Fruit fly (Drosophila melanogaster): Measurements from ENCODE around the gene Pp2A-29B.

The Pp2A-29B gene

DNA sequence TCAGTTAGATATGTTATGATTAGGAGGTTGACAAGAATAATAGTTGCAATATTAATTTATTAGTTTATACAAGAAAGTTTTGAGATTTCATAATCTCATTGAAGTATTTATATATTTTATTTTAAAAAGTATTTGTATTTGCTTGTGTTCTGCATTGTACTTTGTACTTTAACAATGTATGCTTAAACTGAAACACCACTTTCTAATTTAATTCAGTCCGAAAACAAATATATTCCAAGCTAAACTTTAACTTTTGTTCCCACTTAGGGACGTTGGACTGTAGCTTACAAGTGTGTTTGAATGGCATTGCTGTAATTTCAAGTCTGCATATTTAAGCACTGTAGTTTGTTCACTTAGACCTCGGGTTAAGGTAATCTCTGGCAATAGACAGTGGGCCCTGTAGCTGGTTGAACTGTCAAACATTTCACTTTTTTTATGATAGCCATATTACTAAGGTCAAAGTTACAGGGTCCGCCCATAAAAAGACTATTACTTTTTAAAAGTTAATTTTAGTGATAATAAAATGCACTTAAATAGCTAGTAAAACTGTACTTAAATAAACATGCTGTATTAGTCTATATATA, 5.6 kb downstream of the Pp2A-29B start:
- TF ChIP-seq Ets96B (tag; optimal IDR thresholded peaks at IDR 0.05), result no peak
- peak; percentile 56 for TF ChIP-seq CG32006 (GFP tag; optimal IDR thresholded peaks at IDR 0.05)
- peak; percentile 40 for TF ChIP-seq acj6 (GFP tag; optimal IDR thresholded peaks at IDR 0.05)
- TF ChIP-seq dsx (GFP tag; optimal IDR thresholded peaks at IDR 0.05; ENCODE audit: poor library complexity, severe bottlenecking), result peak; percentile 15
- no peak for TF ChIP-seq CG1621 (tag; optimal IDR thresholded peaks at IDR 0.05)
- no peak for TF ChIP-seq Sox15 (GFP tag; optimal IDR thresholded peaks at IDR 0.05)
- TF ChIP-seq OdsH (GFP tag; optimal IDR thresholded peaks at IDR 0.05), result peak; percentile 16
- peak; percentile 14 for TF ChIP-seq CG6276 (GFP tag; optimal IDR thresholded peaks at IDR 0.05)
- no peak for TF ChIP-seq Hr4 (GFP tag; optimal IDR thresholded peaks at IDR 0.05)
- TF ChIP-seq CG15336 (GFP tag; IDR thresholded peaks at IDR 0.05), result peak; percentile 48
- no peak for TF ChIP-seq salr (GFP tag; optimal IDR thresholded peaks at IDR 0.05)
- peak; percentile 41; the same call in 1 of the 3 replicates for TF ChIP-seq CG8119 (GFP tag; IDR thresholded peaks at IDR 0.05)
- peak; percentile 61 for TF ChIP-seq Eip78C (GFP tag)
- no peak for TF ChIP-seq eg (GFP tag; IDR thresholded peaks at IDR 0.05)
- TF ChIP-seq esn (GFP tag; optimal IDR thresholded peaks at IDR 0.05), result no peak
- peak; percentile 39 for TF ChIP-seq achi (GFP tag; optimal IDR thresholded peaks at IDR 0.05)

DNA sequence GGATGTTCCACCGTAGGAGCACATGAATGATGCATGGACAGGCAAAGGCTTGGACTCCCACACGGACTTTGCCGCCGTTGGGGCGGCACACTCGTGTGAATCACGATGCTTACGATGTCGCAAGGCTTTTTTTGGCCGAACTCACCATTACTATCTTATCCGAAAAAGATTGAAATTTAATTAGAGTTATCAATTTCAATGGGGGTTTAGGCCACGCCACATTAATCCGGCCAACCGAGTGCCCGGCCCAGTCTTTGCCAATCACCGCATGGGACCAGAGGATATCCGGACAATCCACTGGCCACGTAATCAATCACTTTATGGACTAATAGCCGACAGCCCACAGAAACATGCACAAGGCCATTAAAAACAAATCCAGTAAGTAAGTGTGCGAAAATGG, 6.4 kb downstream of the Pp2A-29B start:
- TF ChIP-seq CG31627 (GFP tag; optimal IDR thresholded peaks at IDR 0.05), result no peak
- TF ChIP-seq Hr38 (GFP tag; optimal IDR thresholded peaks at IDR 0.05), result no peak
- TF ChIP-seq vri (GFP tag; optimal IDR thresholded peaks at IDR 0.05), result peak; percentile 6
- no peak for TF ChIP-seq eg (GFP tag; IDR thresholded peaks at IDR 0.05)

DNA sequence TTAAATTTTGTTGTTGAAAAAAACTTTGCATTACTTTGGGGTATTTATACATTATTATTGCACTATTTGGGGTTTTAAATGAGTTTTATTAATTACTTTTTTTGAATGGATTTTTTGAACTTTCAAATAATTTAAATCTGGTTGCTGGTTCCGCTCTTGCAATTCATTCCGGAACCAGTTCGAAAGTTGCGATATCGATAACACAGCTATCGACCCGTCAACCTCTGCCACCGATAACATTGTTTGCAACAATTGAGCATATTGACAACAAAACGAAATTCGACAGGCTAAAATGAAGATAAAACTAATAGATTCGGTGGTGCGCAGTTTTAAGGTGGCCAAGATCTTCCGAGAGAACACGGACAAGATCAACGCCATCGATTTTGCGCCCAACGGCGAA, 8.4 kb downstream of the Pp2A-29B start, which contains the start of gene Wdr82:
Gene Wdr82 (plus strand): TSS at position 227 of the 400 bp plus-strand sequence.
- TF ChIP-seq Ets96B (tag; optimal IDR thresholded peaks at IDR 0.05) (no peak), eg (GFP tag; IDR thresholded peaks at IDR 0.05) (no peak), svp (GFP tag) (peak; percentile 82), CG9139 (GFP tag; optimal IDR thresholded peaks at IDR 0.05) (no peak), Hr4 (GFP tag; optimal IDR thresholded peaks at IDR 0.05) (no peak), CG34406 (GFP tag; optimal IDR thresholded peaks at IDR 0.05) (no peak), CG11902 (GFP tag; optimal IDR thresholded peaks at IDR 0.05) (no peak), dsx (GFP tag; optimal IDR thresholded peaks at IDR 0.05; ENCODE audit: poor library complexity, severe bottlenecking) (peak; percentile 70), CG8319 (GFP tag; optimal IDR thresholded peaks at IDR 0.05) (no peak), CG10631 (GFP tag; optimal IDR thresholded peaks at IDR 0.05) (no peak), CG6808 (GFP tag; optimal IDR thresholded peaks at IDR 0.05) (no peak), CG31627 (GFP tag; optimal IDR thresholded peaks at IDR 0.05) (no peak), Eip78C (GFP tag) (peak; percentile 3), Hr39 (GFP tag; optimal IDR thresholded peaks at IDR 0.05) (no peak), CG8119 (GFP tag; IDR thresholded peaks at IDR 0.05) (no peak), pdm3 (GFP tag; optimal IDR thresholded peaks at IDR 0.05) (no peak), Eip93F (GFP tag; optimal IDR thresholded peaks at IDR 0.05) (no peak)

DNA sequence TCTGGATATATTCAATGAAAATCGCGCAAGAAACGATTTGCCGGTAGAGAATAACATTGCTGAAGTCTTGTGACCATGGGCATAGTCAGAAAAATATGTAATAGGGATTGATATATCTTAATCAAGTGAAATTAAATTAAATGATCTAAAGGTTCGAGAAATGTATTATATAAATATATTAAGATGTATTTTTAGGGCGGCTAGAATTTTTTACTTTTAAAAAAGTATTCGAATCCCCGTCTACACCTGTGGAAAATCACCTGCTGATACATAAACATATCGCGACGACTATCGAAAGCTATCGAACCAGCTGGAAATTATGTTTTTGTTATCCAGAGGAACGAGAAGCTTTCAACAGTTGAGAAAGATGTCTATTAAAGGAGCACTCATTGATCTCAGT, 10.9 kb downstream of the Pp2A-29B start, which contains the start of the genes CG13390 and CG17294:
Gene CG13390 (minus strand): TSS at position 81 of the 400 bp plus-strand sequence.
Gene CG17294 (plus strand): TSS at position 319 of the 400 bp plus-strand sequence.
- peak; percentile 99 for TF ChIP-seq CG6276 (GFP tag; optimal IDR thresholded peaks at IDR 0.05)
- TF ChIP-seq CG15336 (GFP tag; IDR thresholded peaks at IDR 0.05), result peak; percentile 100
- peak; percentile 99 for TF ChIP-seq Gug (GFP tag; IDR thresholded peaks at IDR 0.05)
- peak; percentile 99 for TF ChIP-seq CG11902 (GFP tag; optimal IDR thresholded peaks at IDR 0.05)
- TF ChIP-seq Smox (GFP tag; optimal IDR thresholded peaks at IDR 0.05), result peak; percentile 99
- peak; percentile 99 for TF ChIP-seq CG6854 (GFP tag; optimal IDR thresholded peaks at IDR 0.05)
- peak; percentile 99 for TF ChIP-seq CG11294 (GFP tag; IDR thresholded peaks at IDR 0.05)
- TF ChIP-seq Met (GFP tag; optimal IDR thresholded peaks at IDR 0.05), result peak; percentile 99
- TF ChIP-seq lz (GFP tag; optimal IDR thresholded peaks at IDR 0.05), result peak; percentile 98
- TF ChIP-seq Lpt (GFP tag; optimal IDR thresholded peaks at IDR 0.05), result peak; percentile 99
- peak; percentile 98 for TF ChIP-seq Sox15 (GFP tag; optimal IDR thresholded peaks at IDR 0.05)
- peak; percentile 99 for TF ChIP-seq CG34406 (GFP tag; optimal IDR thresholded peaks at IDR 0.05)
- peak; percentile 99 for TF ChIP-seq net (GFP tag; optimal IDR thresholded peaks at IDR 0.05)
- TF ChIP-seq Hr39 (GFP tag; optimal IDR thresholded peaks at IDR 0.05), result peak; percentile 97
- TF ChIP-seq CG3032 (tag; optimal IDR thresholded peaks at IDR 0.05), result peak; percentile 100
- TF ChIP-seq Blimp-1 (GFP tag; optimal IDR thresholded peaks at IDR 0.05), result peak; percentile 98
- peak; percentile 98 for TF ChIP-seq CG1621 (tag; optimal IDR thresholded peaks at IDR 0.05)
- TF ChIP-seq Eip78C (GFP tag), result peak; percentile 100
- TF ChIP-seq Sox102F (GFP tag; optimal IDR thresholded peaks at IDR 0.05), result peak; percentile 99
- peak; percentile 99 for TF ChIP-seq topi (GFP tag; optimal IDR thresholded peaks at IDR 0.05)
- TF ChIP-seq cyc (GFP tag; optimal IDR thresholded peaks at IDR 0.05), result peak; percentile 99
- TF ChIP-seq svp (GFP tag), result peak; percentile 100
- peak; percentile 98 for TF ChIP-seq CG4318 (GFP tag; optimal IDR thresholded peaks at IDR 0.05)
- TF ChIP-seq CG8632 (GFP tag; optimal IDR thresholded peaks at IDR 0.05), result peak; percentile 100
- TF ChIP-seq vri (GFP tag; optimal IDR thresholded peaks at IDR 0.05), result peak; percentile 97
- peak; percentile 45 for TF ChIP-seq Hr38 (GFP tag; optimal IDR thresholded peaks at IDR 0.05)
- TF ChIP-seq acj6 (GFP tag; optimal IDR thresholded peaks at IDR 0.05), result peak; percentile 100
- peak; percentile 99 for TF ChIP-seq CG9139 (GFP tag; optimal IDR thresholded peaks at IDR 0.05)
